Worm (Caenorhabditis elegans) whole organism, L4 larva: Measurements from ENCODE around the gene K10C2.14.

Source experiments
- ceh-82 ChIP-seq: sonication (generic microtip); optimal IDR thresholded peaks from 2 replicates; lab custom pipeline; 2017; ENCODE audit warnings: missing biosample characterization, missing genetic modification characterization
- ces-1 ChIP-seq: fragments of 150-350 bp; sonication (generic microtip); optimal IDR thresholded peaks from 4 replicates; lab custom pipeline; 2014; ENCODE audit warnings: missing biosample characterization, missing genetic modification reagents, missing genetic modification characterization
- duxl-1 ChIP-seq: sonication (generic microtip); optimal IDR thresholded peaks from 2 replicates; lab custom pipeline; 2016; ENCODE audit warnings: mild to moderate bottlenecking, missing genetic modification characterization, moderate library complexity, missing compliant biosample characterization; ENCODE audit not compliant: poor library complexity
- egl-27 ChIP-seq: sonication (generic microtip); optimal IDR thresholded peaks from 3 replicates; lab custom pipeline; 2017; ENCODE audit warnings: missing biosample characterization, missing genetic modification reagents, missing genetic modification characterization
- hlh-11 ChIP-seq: fragments of 200-800 bp; sonication (Bioruptor generic); optimal IDR thresholded peaks from 2 replicates; lab custom pipeline; 2018; ENCODE audit warnings: mild to moderate bottlenecking, missing genetic modification characterization, missing compliant biosample characterization
- lin-39 ChIP-seq: fragments of 150-350 bp; optimal IDR thresholded peaks from 2 replicates; lab custom pipeline; 2014; ENCODE audit warnings: missing biosample characterization, missing genetic modification reagents, missing genetic modification characterization
- nhr-25 ChIP-seq: sonication (generic microtip); optimal IDR thresholded peaks from 2 replicates; lab custom pipeline; 2017; ENCODE audit warnings: missing genetic modification characterization, mild to moderate bottlenecking, missing compliant biosample characterization, antibody characterized with exemption, moderate library complexity, borderline replicate concordance; ENCODE audit not compliant: insufficient read depth

- TF ChIP-seq hlh-11 (tag; lab: Kevin White, UChicago) (no peak), duxl-1 (no peak), lin-39 (tag; lab: Kevin White, UChicago) (no peak), egl-27 (tag; lab: Kevin White, UChicago) (no peak), ces-1 (GFP tag; lab: Kevin White, UChicago) (no peak), ceh-82 (no peak), nhr-25 (tag; lab: Kevin White, UChicago) (no peak)
Measured at ce11 chrX:6437545-6437944, 2.8 kb downstream of the K10C2.14 start, which contains the start of gene K10C2.8.
